Fruit fly (Drosophila melanogaster): Measurements from ENCODE around the gene CG31659.

CG31659 gene

dm6 chr2L:1402728-1403127, 43.1 kb upstream of the CG31659 start (continued):
- TF ChIP-seq CG9437 (GFP tag; optimal IDR thresholded peaks at IDR 0.05) (no peak), CG3163 (GFP tag; optimal IDR thresholded peaks at IDR 0.05) (no peak), trh (GFP tag; optimal IDR thresholded peaks at IDR 0.05) (no peak), stc (GFP tag; IDR thresholded peaks at IDR 0.05) (0 out of 2 replicates have a peak, but pooled peaks have one; percentile 43), shn (GFP tag; optimal IDR thresholded peaks at IDR 0.05) (no peak), CG10543 (GFP tag; optimal IDR thresholded peaks at IDR 0.05) (no peak), CG1647 (GFP tag; optimal IDR thresholded peaks at IDR 0.05) (no peak), repo (GFP tag; optimal IDR thresholded peaks at IDR 0.05) (no peak), CG18599 (GFP tag; optimal IDR thresholded peaks at IDR 0.05) (peak; percentile 61), Xrp1 (GFP tag; IDR thresholded peaks at IDR 0.05) (peak; percentile 44; the same call in 1 of the 2 replicates), row (GFP tag; IDR thresholded peaks at IDR 0.05) (peak; percentile 54), sens (GFP tag) (peak; percentile 56), trem (tag; optimal IDR thresholded peaks at IDR 0.05) (no peak), Sin3A (optimal IDR thresholded peaks at IDR 0.05) (no peak), TFAM (GFP tag; optimal IDR thresholded peaks at IDR 0.05) (no peak), Trl (optimal IDR thresholded peaks at IDR 0.05) (no peak), Trl (GFP tag; optimal IDR thresholded peaks at IDR 0.05) (no peak), Lpt (GFP tag; optimal IDR thresholded peaks at IDR 0.05) (no peak), CG5953 (GFP tag; IDR thresholded peaks at IDR 0.05) (0 out of 2 replicates have a peak, but pooled peaks have one; percentile 18), Rfx (GFP tag; IDR thresholded peaks at IDR 0.05) (peak; percentile 40), ind (GFP tag; optimal IDR thresholded peaks at IDR 0.05) (no peak), D (optimal IDR thresholded peaks at IDR 0.05) (no peak), D (GFP tag; optimal IDR thresholded peaks at IDR 0.05) (no peak), Hmr (GFP tag; optimal IDR thresholded peaks at IDR 0.05) (peak; percentile 6), slbo (GFP tag; IDR thresholded peaks at IDR 0.05) (no peak), gem (tag; optimal IDR thresholded peaks at IDR 0.05) (no peak), Side (GFP tag; optimal IDR thresholded peaks at IDR 0.05) (no peak), Usf (GFP tag; optimal IDR thresholded peaks at IDR 0.05) (no peak), HmgZ (tag; optimal IDR thresholded peaks at IDR 0.05) (no peak), CG10267 (tag; optimal IDR thresholded peaks at IDR 0.05) (no peak), CG1233 (GFP tag; optimal IDR thresholded peaks at IDR 0.05) (no peak), Hr39 (optimal IDR thresholded peaks at IDR 0.05) (no peak), CG30020 (tag; optimal IDR thresholded peaks at IDR 0.05) (no peak), hbn (GFP tag; IDR thresholded peaks at IDR 0.05; ENCODE audit: partially characterized antibody) (no peak), toy (GFP tag; IDR thresholded peaks at IDR 0.05) (no peak), Blimp-1 (GFP tag; optimal IDR thresholded peaks at IDR 0.05) (no peak), Tbp (GFP tag; optimal IDR thresholded peaks at IDR 0.05) (no peak), H2.0 (GFP tag; IDR thresholded peaks at IDR 0.05) (0 out of 2 replicates have a peak, but pooled peaks have one; percentile 13), CG5245 (GFP tag; optimal IDR thresholded peaks at IDR 0.05) (no peak), CG17361 (GFP tag; IDR thresholded peaks at IDR 0.05) (no peak), gcm2 (GFP tag; optimal IDR thresholded peaks at IDR 0.05) (no peak)

dm6 chr2L:1399434-1399833, 39.8 kb upstream of the CG31659 start:
- TF ChIP-seq sd (tag; optimal IDR thresholded peaks at IDR 0.05) = peak; percentile 2
- TF ChIP-seq CG3407 (GFP tag; optimal IDR thresholded peaks at IDR 0.05) = peak; percentile 83
- TF ChIP-seq twi (tag; optimal IDR thresholded peaks at IDR 0.05) = peak; percentile 25
- TF ChIP-seq CG1832 (GFP tag; optimal IDR thresholded peaks at IDR 0.05) = peak; percentile 74
- TF ChIP-seq gcm (GFP tag; optimal IDR thresholded peaks at IDR 0.05) = peak; percentile 28
- peak; percentile 68 for TF ChIP-seq Med (GFP tag)
- peak; percentile 4 for TF ChIP-seq stwl (tag; optimal IDR thresholded peaks at IDR 0.05)
- peak; percentile 66; the same call in 1 of the 3 replicates for TF ChIP-seq CG2199 (GFP tag; IDR thresholded peaks at IDR 0.05)
- no peak for TF ChIP-seq Nf-YA (GFP tag; IDR thresholded peaks at IDR 0.05)
- TF ChIP-seq CG2202 (tag; optimal IDR thresholded peaks at IDR 0.05) = peak; percentile 14
- peak; percentile 44; the same call in 1 of the 3 replicates for TF ChIP-seq ci (GFP tag; IDR thresholded peaks at IDR 0.05)
- peak; percentile 24 for TF ChIP-seq Blimp-1 (GFP tag; optimal IDR thresholded peaks at IDR 0.05)
- peak; percentile 61 for TF ChIP-seq CG10321 (GFP tag; IDR thresholded peaks at IDR 0.05)
- TF ChIP-seq CG8478 (optimal IDR thresholded peaks at IDR 0.05) = peak; percentile 85
- TF ChIP-seq bbx (GFP tag; IDR thresholded peaks at IDR 0.05; ENCODE audit: partially characterized antibody) = 0 out of 2 replicates have a peak, but pooled peaks have one; percentile 9
- TF ChIP-seq Ets65A (GFP tag) = peak; percentile 54

All from whole organism, embryonic.